Worm (Caenorhabditis elegans) whole organism, L2 larva: ENCODE data around the gene rep-1.

Experiments used
- R02D3.7 ChIP-seq: fragments of 150-350 bp; optimal IDR thresholded peaks from 2 replicates; lab custom pipeline; 2014; ENCODE audit warnings: missing biosample characterization, missing genetic modification characterization
- aly-2 ChIP-seq: fragments of 150-350 bp; optimal IDR thresholded peaks from 2 replicates; lab custom pipeline; 2014; ENCODE audit warnings: missing biosample characterization, missing genetic modification characterization
- ama-1 ChIP-seq: fragments of 150-350 bp; optimal IDR thresholded peaks from 2 replicates; lab custom pipeline; 2018; ENCODE audit warnings: inconsistent platforms
- blmp-1 ChIP-seq: sonication (generic microtip); optimal IDR thresholded peaks from 2 replicates; lab custom pipeline; 2017; ENCODE audit warnings: missing genetic modification characterization, mild to moderate bottlenecking, missing compliant biosample characterization, antibody characterized with exemption, moderate library complexity; ENCODE audit not compliant: insufficient read depth
- nhr-12 ChIP-seq: fragments of 150-350 bp; optimal IDR thresholded peaks from 2 replicates; lab custom pipeline; 2014; ENCODE audit warnings: missing biosample characterization, missing genetic modification characterization
- nhr-21 ChIP-seq: fragments of 150-350 bp; optimal IDR thresholded peaks from 2 replicates; lab custom pipeline; 2014; ENCODE audit warnings: missing biosample characterization, missing genetic modification characterization
- sma-3 ChIP-seq: sonication (generic microtip); optimal IDR thresholded peaks from 2 replicates; lab custom pipeline; 2016; ENCODE audit warnings: missing genetic modification reagents, missing genetic modification characterization, missing compliant biosample characterization
- snpc-4 ChIP-seq: fragments of 150-350 bp; optimal IDR thresholded peaks from 2 replicates; lab custom pipeline; 2014; ENCODE audit warnings: missing biosample characterization, missing genetic modification characterization
- zag-1 ChIP-seq: fragments of 150-350 bp; optimal IDR thresholded peaks from 2 replicates; lab custom pipeline; 2014; ENCODE audit warnings: missing biosample characterization, missing genetic modification characterization
- ztf-4 ChIP-seq: fragments of 150-350 bp; optimal IDR thresholded peaks from 2 replicates; lab custom pipeline; 2014; ENCODE audit warnings: missing biosample characterization, missing genetic modification characterization

- TF ChIP-seq sma-3 (GFP tag; lab: Kevin White, UChicago) = no peak
- no peak for TF ChIP-seq R02D3.7
- peak; percentile 0 for TF ChIP-seq nhr-21
- no peak for TF ChIP-seq ama-1
- TF ChIP-seq zag-1 (tag; lab: Kevin White, UChicago) = no peak
- no peak for TF ChIP-seq nhr-12
- TF ChIP-seq blmp-1 (tag; lab: Kevin White, UChicago) = no peak
- TF ChIP-seq snpc-4 (tag; lab: Kevin White, UChicago) = no peak
- no peak for TF ChIP-seq ztf-4
- no peak for TF ChIP-seq aly-2 (tag; lab: Kevin White, UChicago)
Observed at ce11 chrIII:1601464-1602169, 31.5 kb downstream of the rep-1 start.
